Worm (Caenorhabditis elegans): ENCODE measurements around the gene irld-62.

The irld-62 gene

ce11 chrV:15344481-15344880 lies 33.6 kb downstream of the irld-62 start, which contains the start of gene wrt-8:
wrt-8 (minus strand) TSS chrV:15344581.
- TF ChIP-seq elt-3 (tag; optimal IDR thresholded peaks at IDR 0.05) (no peak), unc-55 (GFP tag; optimal IDR thresholded peaks at IDR 0.05) (no peak)

ce11 chrV:15347292-15347691 lies 36.4 kb downstream of the irld-62 start, which contains the start of gene C29F3.3:
C29F3.3 (minus strand) TSS chrV:15347392.
- TF ChIP-seq aly-2 (tag; optimal IDR thresholded peaks at IDR 0.05) (no peak), elt-1 (tag; optimal IDR thresholded peaks at IDR 0.05) (no peak), mdl-1 (tag; optimal IDR thresholded peaks at IDR 0.05) (no peak), crh-2 (tag; optimal IDR thresholded peaks at IDR 0.05) (no peak), nhr-237 (tag; optimal IDR thresholded peaks at IDR 0.05) (no peak), dmd-4 (tag; optimal IDR thresholded peaks at IDR 0.05) (no peak), egl-27 (tag; optimal IDR thresholded peaks at IDR 0.05) (no peak), ceh-82 (tag; optimal IDR thresholded peaks at IDR 0.05) (no peak), unc-55 (GFP tag; optimal IDR thresholded peaks at IDR 0.05) (no peak), skn-1 (tag; optimal IDR thresholded peaks at IDR 0.05) (no peak), unc-39 (tag; optimal IDR thresholded peaks at IDR 0.05) (no peak), nhr-10 (tag; optimal IDR thresholded peaks at IDR 0.05) (no peak), unc-62 (GFP tag; optimal IDR thresholded peaks at IDR 0.05) (no peak), lin-11 (tag; optimal IDR thresholded peaks at IDR 0.05) (no peak), ztf-4 (tag; optimal IDR thresholded peaks at IDR 0.05) (no peak), nhr-25 (tag; optimal IDR thresholded peaks at IDR 0.05) (no peak), ztf-11 (tag; optimal IDR thresholded peaks at IDR 0.05) (no peak), nhr-23 (tag; optimal IDR thresholded peaks at IDR 0.05) (no peak), lin-13 (GFP tag; optimal IDR thresholded peaks at IDR 0.05) (no peak)

DNA sequence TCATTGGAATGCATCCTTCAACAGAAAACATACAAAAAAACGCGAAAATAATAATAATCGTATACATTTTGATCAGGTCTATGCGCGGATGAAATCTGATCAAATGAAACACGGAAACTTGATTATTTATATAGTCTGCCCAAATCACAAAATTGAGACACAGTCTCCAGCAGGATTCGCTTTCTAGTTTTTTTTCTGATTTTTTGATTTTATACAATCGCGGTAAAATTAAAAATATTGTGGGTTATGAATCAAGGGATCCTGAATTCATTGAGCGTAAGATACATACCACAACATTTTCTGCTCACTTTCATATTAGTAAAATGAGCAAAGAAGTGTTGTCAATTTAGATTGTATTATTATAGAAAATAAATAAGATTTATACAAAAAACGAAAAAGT lies 38.2 kb downstream of the irld-62 start, which contains the start of gene clec-230:
clec-230 (minus strand) TSS at position 101 of the 400 bp plus-strand sequence.
- TF ChIP-seq nhr-23 (tag; optimal IDR thresholded peaks at IDR 0.05) (no peak), sma-3 (GFP tag; optimal IDR thresholded peaks at IDR 0.05) (no peak), crh-2 (tag; optimal IDR thresholded peaks at IDR 0.05) (no peak), skn-1 (tag; optimal IDR thresholded peaks at IDR 0.05) (no peak), Y55F3AM.14 (GFP tag; optimal IDR thresholded peaks at IDR 0.05) (no peak), R02D3.7 (tag; optimal IDR thresholded peaks at IDR 0.05) (no peak), fos-1 (tag; optimal IDR thresholded peaks at IDR 0.05) (no peak), ZK546.5 (tag; optimal IDR thresholded peaks at IDR 0.05) (no peak), lin-13 (GFP tag; optimal IDR thresholded peaks at IDR 0.05) (no peak), lin-11 (tag; optimal IDR thresholded peaks at IDR 0.05) (no peak), blmp-1 (tag; optimal IDR thresholded peaks at IDR 0.05; ENCODE audit: insufficient read depth) (no peak), elt-1 (tag; optimal IDR thresholded peaks at IDR 0.05) (no peak), snpc-4 (tag; optimal IDR thresholded peaks at IDR 0.05) (no peak), ztf-11 (tag; optimal IDR thresholded peaks at IDR 0.05) (no peak), egl-27 (tag; optimal IDR thresholded peaks at IDR 0.05) (no peak)

DNA sequence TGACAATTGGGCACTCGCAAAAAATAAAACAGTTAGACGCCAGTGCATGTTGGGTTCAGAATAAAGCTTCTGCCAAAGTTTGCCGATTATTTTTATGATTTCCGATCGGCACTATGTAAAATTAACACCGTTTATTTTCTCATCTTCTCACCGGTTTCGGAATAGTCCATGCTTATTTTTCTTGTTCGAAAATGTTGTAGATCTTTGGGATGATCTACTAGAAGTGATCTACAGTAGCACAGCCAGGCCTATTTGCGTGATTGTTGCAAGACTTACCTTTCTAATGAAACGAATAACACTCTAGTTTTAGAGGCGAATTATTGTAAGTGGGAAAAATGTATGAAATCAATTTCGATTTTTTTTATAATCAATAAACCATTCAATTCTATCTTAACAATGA lies 39.7 kb downstream of the irld-62 start, which contains the start of gene clec-231:
clec-231 (minus strand) TSS at position 101 of the 400 bp plus-strand sequence.
- TF ChIP-seq ama-1 (optimal IDR thresholded peaks at IDR 0.05) (no peak), mdl-1 (tag; optimal IDR thresholded peaks at IDR 0.05) (no peak), ceh-82 (tag; optimal IDR thresholded peaks at IDR 0.05) (no peak), zag-1 (tag; optimal IDR thresholded peaks at IDR 0.05) (no peak), egl-27 (tag; optimal IDR thresholded peaks at IDR 0.05) (no peak), gmeb-1 (tag; optimal IDR thresholded peaks at IDR 0.05) (no peak), unc-62 (GFP tag; optimal IDR thresholded peaks at IDR 0.05) (no peak), unc-55 (GFP tag; optimal IDR thresholded peaks at IDR 0.05) (no peak), aly-2 (tag; optimal IDR thresholded peaks at IDR 0.05) (no peak), nhr-12 (tag; optimal IDR thresholded peaks at IDR 0.05) (no peak), lin-13 (GFP tag; optimal IDR thresholded peaks at IDR 0.05) (no peak), dmd-4 (tag; optimal IDR thresholded peaks at IDR 0.05) (no peak), ztf-4 (tag; optimal IDR thresholded peaks at IDR 0.05) (no peak), nhr-21 (tag; optimal IDR thresholded peaks at IDR 0.05) (no peak), peb-1 (tag; optimal IDR thresholded peaks at IDR 0.05) (no peak)

- TF ChIP-seq nhr-77 (tag; optimal IDR thresholded peaks at IDR 0.05) (no peak), nhr-23 (tag; optimal IDR thresholded peaks at IDR 0.05) (no peak), ztf-4 (tag; optimal IDR thresholded peaks at IDR 0.05) (no peak), lin-13 (GFP tag; optimal IDR thresholded peaks at IDR 0.05) (no peak), dmd-4 (tag; optimal IDR thresholded peaks at IDR 0.05) (no peak), alr-1 (tag; optimal IDR thresholded peaks at IDR 0.05) (no peak), aly-2 (tag; optimal IDR thresholded peaks at IDR 0.05) (no peak), nhr-25 (tag; optimal IDR thresholded peaks at IDR 0.05) (no peak), fos-1 (tag; optimal IDR thresholded peaks at IDR 0.05) (no peak), skn-1 (tag; optimal IDR thresholded peaks at IDR 0.05) (no peak), elt-1 (tag; optimal IDR thresholded peaks at IDR 0.05) (no peak), lin-39 (tag; optimal IDR thresholded peaks at IDR 0.05) (no peak)
These were observed 41.5 kb downstream of the irld-62 start, which contains the start of gene srx-58 for ce11 chrV:15352376-15352775. srx-58 (plus strand) TSS chrV:15352676.
